Fruit fly (Drosophila melanogaster): Measurements from ENCODE around the gene lin-28.

lin-28 gene

DNA sequence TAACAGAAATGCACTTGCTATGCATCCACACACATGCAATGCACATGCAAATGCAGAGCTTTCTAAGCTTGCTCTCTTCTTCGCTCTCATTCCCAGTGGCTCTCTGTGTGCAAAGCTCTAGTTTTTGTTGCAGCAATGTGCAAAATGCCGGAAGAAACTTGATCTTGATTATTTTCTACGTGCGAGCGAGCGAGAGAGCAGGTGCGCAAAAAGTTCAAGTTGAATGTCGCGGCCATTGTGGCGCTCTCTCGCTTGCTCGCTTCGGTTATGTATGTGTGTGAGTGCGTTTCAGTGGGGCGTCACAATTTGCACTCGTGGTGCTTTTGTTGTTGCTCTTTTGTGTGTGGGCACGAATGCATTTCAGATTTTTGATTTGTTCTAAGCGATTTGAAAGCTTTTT, 43.9 kb upstream of the lin-28 start:
- TF ChIP-seq CG34406 (GFP tag; optimal IDR thresholded peaks at IDR 0.05) (no peak), CG6163 (GFP tag; IDR thresholded peaks at IDR 0.05) (no peak), CG8319 (GFP tag; optimal IDR thresholded peaks at IDR 0.05) (no peak), dac (GFP tag; optimal IDR thresholded peaks at IDR 0.05) (no peak), CG31627 (GFP tag; optimal IDR thresholded peaks at IDR 0.05) (no peak), cyc (GFP tag; optimal IDR thresholded peaks at IDR 0.05) (no peak), Blimp-1 (GFP tag; optimal IDR thresholded peaks at IDR 0.05) (peak; percentile 62), Smox (GFP tag; optimal IDR thresholded peaks at IDR 0.05) (no peak), CG11294 (GFP tag; IDR thresholded peaks at IDR 0.05) (no peak), CG6808 (GFP tag; optimal IDR thresholded peaks at IDR 0.05) (no peak), CG11902 (GFP tag; optimal IDR thresholded peaks at IDR 0.05) (no peak), acj6 (GFP tag; optimal IDR thresholded peaks at IDR 0.05) (no peak), pdm3 (GFP tag; optimal IDR thresholded peaks at IDR 0.05) (no peak), Gug (GFP tag; IDR thresholded peaks at IDR 0.05) (no peak), CG4318 (GFP tag; optimal IDR thresholded peaks at IDR 0.05) (no peak), eg (GFP tag; IDR thresholded peaks at IDR 0.05) (0 out of 3 replicates have a peak, but pooled peaks have one; percentile 47), CG6792 (GFP tag; optimal IDR thresholded peaks at IDR 0.05) (no peak), achi (GFP tag; optimal IDR thresholded peaks at IDR 0.05) (no peak), dsx (GFP tag; optimal IDR thresholded peaks at IDR 0.05; ENCODE audit: poor library complexity, severe bottlenecking) (peak; percentile 61), CG11762 (GFP tag; optimal IDR thresholded peaks at IDR 0.05; ENCODE audit: insufficient read depth) (no peak), CG6276 (GFP tag; optimal IDR thresholded peaks at IDR 0.05) (no peak), Eip75B (GFP tag; optimal IDR thresholded peaks at IDR 0.05) (peak; percentile 15), CG10631 (GFP tag; optimal IDR thresholded peaks at IDR 0.05) (no peak), OdsH (GFP tag; optimal IDR thresholded peaks at IDR 0.05) (no peak), CG3032 (tag; optimal IDR thresholded peaks at IDR 0.05) (no peak), CG8632 (GFP tag; optimal IDR thresholded peaks at IDR 0.05) (no peak), Sox15 (GFP tag; optimal IDR thresholded peaks at IDR 0.05) (no peak), CG1621 (tag; optimal IDR thresholded peaks at IDR 0.05) (no peak), Eip93F (GFP tag; optimal IDR thresholded peaks at IDR 0.05) (no peak), Met (GFP tag; optimal IDR thresholded peaks at IDR 0.05) (no peak), Hr39 (GFP tag; optimal IDR thresholded peaks at IDR 0.05) (no peak), net (GFP tag; optimal IDR thresholded peaks at IDR 0.05) (no peak), ss (GFP tag; optimal IDR thresholded peaks at IDR 0.05) (no peak), CG9139 (GFP tag; optimal IDR thresholded peaks at IDR 0.05) (no peak), fd85E (GFP tag; optimal IDR thresholded peaks at IDR 0.05) (no peak), lz (GFP tag; optimal IDR thresholded peaks at IDR 0.05) (no peak), CG8119 (GFP tag; IDR thresholded peaks at IDR 0.05) (0 out of 3 replicates have a peak, but pooled peaks have one; percentile 34), Sox102F (GFP tag; optimal IDR thresholded peaks at IDR 0.05) (no peak), vri (GFP tag; optimal IDR thresholded peaks at IDR 0.05) (no peak), CG16779 (tag; optimal IDR thresholded peaks at IDR 0.05) (no peak), topi (GFP tag; optimal IDR thresholded peaks at IDR 0.05) (no peak), esn (GFP tag; optimal IDR thresholded peaks at IDR 0.05) (no peak), CG10669 (GFP tag; optimal IDR thresholded peaks at IDR 0.05) (no peak), svp (GFP tag) (no peak), Ets96B (tag; optimal IDR thresholded peaks at IDR 0.05) (no peak), CG7368 (GFP tag; optimal IDR thresholded peaks at IDR 0.05) (no peak), CG32006 (GFP tag; optimal IDR thresholded peaks at IDR 0.05) (no peak), CG6854 (GFP tag; optimal IDR thresholded peaks at IDR 0.05) (no peak), CG15336 (GFP tag; IDR thresholded peaks at IDR 0.05) (peak; percentile 44; the same call in 1 of the 2 replicates), Ets21C (GFP tag; optimal IDR thresholded peaks at IDR 0.05) (no peak), Sox14 (GFP tag; optimal IDR thresholded peaks at IDR 0.05) (no peak), fkh (GFP tag; optimal IDR thresholded peaks at IDR 0.05) (no peak), fd59A (GFP tag; optimal IDR thresholded peaks at IDR 0.05) (no peak)
